Worm (Caenorhabditis elegans) whole organism, late embryonic: ENCODE measurements around the gene srlf-37.

ENCODE experiments used
- C08G9.2 ChIP-seq: sonication (generic microtip); optimal IDR thresholded peaks from 2 replicates; lab custom pipeline; 2016; ENCODE audit warnings: mild to moderate bottlenecking, missing genetic modification characterization, moderate library complexity, missing compliant biosample characterization
- F13H6.1 ChIP-seq: sonication (generic microtip); optimal IDR thresholded peaks from 2 replicates; lab custom pipeline; 2016; ENCODE audit warnings: missing genetic modification characterization, missing compliant biosample characterization
- K09A11.1 ChIP-seq: sonication (generic microtip); optimal IDR thresholded peaks from 2 replicates; lab custom pipeline; 2017; ENCODE audit warnings: antibody characterized with exemption, mild to moderate bottlenecking, missing genetic modification characterization, missing compliant biosample characterization; ENCODE audit not compliant: insufficient read depth
- ceh-18 ChIP-seq: sonication (generic microtip); optimal IDR thresholded peaks from 2 replicates; lab custom pipeline; 2016; ENCODE audit warnings: missing genetic modification characterization, missing compliant biosample characterization
- ceh-24 ChIP-seq: sonication (generic microtip); optimal IDR thresholded peaks from 2 replicates; lab custom pipeline; 2016; ENCODE audit warnings: mild to moderate bottlenecking, missing genetic modification characterization, missing compliant biosample characterization
- ceh-30 ChIP-seq: fragments of 150-350 bp; optimal IDR thresholded peaks from 2 replicates; lab custom pipeline; 2014; ENCODE audit warnings: missing biosample characterization, missing genetic modification characterization
- ceh-31 ChIP-seq: sonication (generic microtip); optimal IDR thresholded peaks from 2 replicates; lab custom pipeline; 2016; ENCODE audit warnings: missing genetic modification characterization, missing compliant biosample characterization
- ceh-34 ChIP-seq: sonication (generic microtip); optimal IDR thresholded peaks from 2 replicates; lab custom pipeline; 2016; ENCODE audit warnings: mild to moderate bottlenecking, missing genetic modification characterization, missing compliant biosample characterization
- ceh-45 ChIP-seq: fragments of 200-800 bp; sonication (Bioruptor generic); IDR thresholded peaks from 2 replicates; pipeline ENCODE4 v1.3.6; 2022; ENCODE audit warnings: missing genetic modification reagents, missing genetic modification characterization, missing compliant biosample characterization
- ceh-9 ChIP-seq: sonication (generic microtip); optimal IDR thresholded peaks from 2 replicates; lab custom pipeline; 2016; ENCODE audit warnings: mild to moderate bottlenecking, missing genetic modification characterization, inconsistent platforms, missing compliant biosample characterization
- che-1 ChIP-seq: sonication (generic microtip); optimal IDR thresholded peaks from 2 replicates; lab custom pipeline; 2016; ENCODE audit warnings: mild to moderate bottlenecking, missing genetic modification characterization, missing compliant biosample characterization
- ets-4 ChIP-seq: sonication (generic microtip); optimal IDR thresholded peaks from 2 replicates; lab custom pipeline; 2016; ENCODE audit warnings: missing genetic modification characterization, missing compliant biosample characterization
- fax-1 ChIP-seq: sonication (generic microtip); optimal IDR thresholded peaks from 2 replicates; lab custom pipeline; 2016; ENCODE audit warnings: missing genotype, missing genetic modification characterization, missing compliant biosample characterization
- fkh-6 ChIP-seq: sonication (generic microtip); optimal IDR thresholded peaks from 2 replicates; lab custom pipeline; 2016; ENCODE audit warnings: missing genetic modification characterization, missing compliant biosample characterization
- hlh-13 ChIP-seq: fragments of 200-800 bp; sonication (Bioruptor generic); optimal IDR thresholded peaks from 2 replicates; lab custom pipeline; 2018; ENCODE audit warnings: mild to moderate bottlenecking, missing genetic modification characterization, missing compliant biosample characterization
- hlh-30 ChIP-seq: sonication (generic microtip); optimal IDR thresholded peaks from 2 replicates; lab custom pipeline; 2017; ENCODE audit warnings: antibody characterized with exemption, missing genetic modification characterization, missing compliant biosample characterization; ENCODE audit not compliant: insufficient read depth
- hlh-8 ChIP-seq: sonication (generic microtip); optimal IDR thresholded peaks from 2 replicates; lab custom pipeline; 2016; ENCODE audit warnings: missing genotype, missing genetic modification characterization, missing compliant biosample characterization
- lim-6 ChIP-seq: sonication (generic microtip); optimal IDR thresholded peaks from 2 replicates; lab custom pipeline; 2016; ENCODE audit warnings: missing genetic modification characterization, missing compliant biosample characterization
- mec-3 ChIP-seq: sonication (generic microtip); optimal IDR thresholded peaks from 2 replicates; lab custom pipeline; 2016; ENCODE audit warnings: borderline replicate concordance, missing genetic modification characterization, missing compliant biosample characterization
- nfya-1 ChIP-seq: sonication (generic microtip); optimal IDR thresholded peaks from 2 replicates; lab custom pipeline; 2017; ENCODE audit warnings: missing genetic modification characterization, mild to moderate bottlenecking, missing compliant biosample characterization, antibody characterized with exemption, moderate library complexity
- nhr-232 ChIP-seq: sonication (generic microtip); optimal IDR thresholded peaks from 2 replicates; lab custom pipeline; 2016; ENCODE audit warnings: missing genetic modification characterization, missing compliant biosample characterization
- pag-3 ChIP-seq: sonication (generic microtip); optimal IDR thresholded peaks from 2 replicates; lab custom pipeline; 2016; ENCODE audit warnings: missing compliant biosample characterization, missing genetic modification characterization, borderline replicate concordance
- pha-4 ChIP-seq: fragments of 150-350 bp; optimal IDR thresholded peaks from 2 replicates; lab custom pipeline; 2018; ENCODE audit warnings: missing biosample characterization, missing genetic modification reagents, missing genetic modification characterization
- rnt-1 ChIP-seq: sonication (generic microtip); optimal IDR thresholded peaks from 2 replicates; lab custom pipeline; 2016; ENCODE audit warnings: missing genetic modification characterization, missing compliant biosample characterization
- sdc-2 ChIP-seq: sonication (generic microtip); optimal IDR thresholded peaks from 2 replicates; lab custom pipeline; 2016; ENCODE audit warnings: missing genotype, missing genetic modification characterization, missing compliant biosample characterization
- sox-4 ChIP-seq: sonication (generic microtip); optimal IDR thresholded peaks from 2 replicates; lab custom pipeline; 2017; ENCODE audit warnings: mild to moderate bottlenecking, missing genetic modification characterization, inconsistent platforms, missing compliant biosample characterization
- syd-9 ChIP-seq: sonication (generic microtip); optimal IDR thresholded peaks from 2 replicates; lab custom pipeline; 2016; ENCODE audit warnings: mild to moderate bottlenecking, missing genetic modification characterization, moderate library complexity, missing compliant biosample characterization
- tbx-2 ChIP-seq: sonication (generic microtip); optimal IDR thresholded peaks from 2 replicates; lab custom pipeline; 2016; ENCODE audit warnings: missing genetic modification characterization, missing compliant biosample characterization
- tbx-7 ChIP-seq: sonication (generic microtip); optimal IDR thresholded peaks from 2 replicates; lab custom pipeline; 2016; ENCODE audit warnings: missing genotype, missing genetic modification characterization, missing compliant biosample characterization
- unc-3 ChIP-seq, 2 experiments: fragments of 200-800 bp in 1 of 2; sonication (Bioruptor generic) in 1 of 2; sonication (generic microtip) in 1 of 2; conservative IDR thresholded peaks in 1 of 2; optimal IDR thresholded peaks in 1 of 2; 2 replicates each; pipeline versions ENCODE4 v1.3.6 to Lab custom; 2016 to 2022; ENCODE audit warnings: missing compliant biosample characterization in 2 of 2, missing genetic modification characterization in 2 of 2, missing genetic modification reagents in 1 of 2
- unc-86 ChIP-seq: sonication (generic microtip); optimal IDR thresholded peaks from 2 replicates; lab custom pipeline; 2016; ENCODE audit warnings: missing genetic modification characterization, missing compliant biosample characterization

Gene srlf-37

DNA sequence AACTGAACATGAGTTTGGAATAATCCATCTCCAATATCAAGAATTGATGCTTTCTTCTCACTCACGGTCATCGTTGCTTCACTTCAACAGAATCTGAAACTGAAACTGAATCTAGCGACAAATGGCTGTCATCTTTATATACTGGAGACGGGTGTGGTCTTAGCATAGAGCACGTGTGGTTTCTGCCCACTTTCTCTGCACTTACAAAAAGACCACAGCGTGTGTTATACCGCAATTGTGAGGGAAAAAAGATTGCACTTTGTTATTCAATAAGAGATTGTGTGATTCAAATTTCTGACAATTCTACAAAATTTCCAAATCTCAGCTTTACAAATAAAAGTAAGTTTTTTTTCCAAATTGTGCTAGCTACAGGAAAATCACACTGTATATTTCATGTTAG, 42.1 kb upstream of the srlf-37 start, which contains the start of gene F48G7.12:
TSS of gene F48G7.12 (minus strand) at position 101 of the 400 bp plus-strand sequence.
- TF ChIP-seq tbx-7 (tag; lab: Kevin White, UChicago) = no peak
- no peak for TF ChIP-seq rnt-1 (tag; lab: Kevin White, UChicago)
- TF ChIP-seq syd-9 (tag; lab: Kevin White, UChicago) = no peak
- TF ChIP-seq hlh-13 (GFP tag; lab: Kevin White, UChicago) = no peak
- no peak for TF ChIP-seq ceh-31 (tag; lab: Kevin White, UChicago)
- TF ChIP-seq ceh-18 (tag; lab: Kevin White, UChicago) = no peak
- TF ChIP-seq C08G9.2 (tag; lab: Kevin White, UChicago) = no peak
- TF ChIP-seq ceh-24 (tag; lab: Kevin White, UChicago) = no peak

DNA sequence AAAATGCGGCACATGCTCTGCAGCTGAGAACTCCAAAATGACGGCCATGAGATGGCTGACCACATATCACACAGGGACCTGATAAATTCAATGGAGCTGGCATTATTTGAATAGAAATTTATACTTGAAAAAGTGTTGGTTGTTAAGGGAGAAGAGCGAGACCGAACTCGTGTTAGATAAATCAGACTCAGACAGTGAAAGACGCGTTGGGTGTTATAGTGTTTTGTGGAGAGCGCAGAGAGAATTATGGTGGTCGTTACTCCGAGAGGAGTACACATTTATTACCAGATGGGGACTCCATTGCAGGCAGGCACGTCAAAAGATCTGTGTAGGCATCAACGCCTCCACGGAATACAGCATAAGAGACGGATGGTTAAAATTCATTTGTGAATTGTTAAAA, 38.7 kb upstream of the srlf-37 start, which contains the start of gene nhr-190:
TSS of gene nhr-190 (minus strand) at position 175 of the 400 bp plus-strand sequence.
- TF ChIP-seq mec-3 (no peak), hlh-30 (tag; lab: Kevin White, UChicago) (peak; percentile 29), fax-1 (tag; lab: Kevin White, UChicago) (no peak), nfya-1 (tag; lab: Kevin White, UChicago) (peak; percentile 18)

DNA sequence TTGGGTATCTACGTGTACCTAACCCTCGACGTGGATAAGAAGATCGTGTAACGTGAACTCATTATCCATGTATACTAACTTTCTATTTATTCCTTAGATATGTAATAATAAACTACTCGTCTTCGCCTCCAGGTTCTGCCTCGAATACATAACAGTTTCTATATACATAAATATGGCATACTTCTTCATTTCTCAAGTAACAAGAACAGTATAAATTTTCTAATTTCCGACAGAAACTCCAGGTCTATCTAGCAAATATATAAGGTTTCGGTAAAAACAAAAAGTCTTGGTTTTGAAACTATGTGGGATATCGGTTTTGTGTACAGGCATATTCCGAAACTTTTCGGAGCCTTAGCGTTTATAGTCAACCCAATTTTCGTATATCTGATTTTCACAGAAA, 34.3 kb upstream of the srlf-37 start, which contains the start of gene srj-37:
TSS of gene srj-37 (plus strand) at position 301 of the 400 bp plus-strand sequence.
- no peak for TF ChIP-seq rnt-1 (tag; lab: Kevin White, UChicago)
- no peak for TF ChIP-seq unc-3 (GFP tag; conservative IDR thresholded peaks at IDR 0.05; lab: Robert Waterston, UW)
- no peak for TF ChIP-seq unc-3 (tag; optimal IDR thresholded peaks at IDR 0.05; lab: Kevin White, UChicago)
- no peak for TF ChIP-seq nhr-232 (tag; lab: Kevin White, UChicago)
- TF ChIP-seq sdc-2 (tag; lab: Kevin White, UChicago) = no peak
- TF ChIP-seq ceh-34 = no peak
- TF ChIP-seq K09A11.1 (tag; lab: Kevin White, UChicago) = no peak
- no peak for TF ChIP-seq tbx-2 (tag; lab: Kevin White, UChicago)
- no peak for TF ChIP-seq unc-86
- no peak for TF ChIP-seq ceh-24 (tag; lab: Kevin White, UChicago)
- TF ChIP-seq ets-4 = no peak
- no peak for TF ChIP-seq fkh-6 (tag; lab: Kevin White, UChicago)
- TF ChIP-seq che-1 (tag; lab: Kevin White, UChicago) = no peak
- TF ChIP-seq pha-4 (tag; lab: Kevin White, UChicago) = no peak
- TF ChIP-seq, all 69 proteins: peak for 0

DNA sequence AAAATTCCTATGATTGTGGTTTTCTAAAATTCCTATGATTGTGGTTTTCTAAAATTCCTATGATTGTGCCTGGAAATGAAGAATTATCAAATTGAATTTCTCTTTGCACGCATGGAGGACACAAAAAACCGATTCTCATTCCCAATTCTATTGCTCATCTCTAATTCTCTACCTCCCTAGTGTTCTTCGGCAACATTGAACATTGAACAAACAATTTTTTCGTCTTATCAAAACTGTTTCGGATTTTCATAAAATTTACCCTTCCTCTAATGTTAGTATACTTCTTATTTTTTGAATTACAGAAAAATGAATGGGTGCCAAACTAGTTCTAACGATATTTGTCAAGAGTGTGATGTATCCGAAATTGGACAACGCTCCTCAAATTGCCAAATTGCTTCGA, 32.3 kb upstream of the srlf-37 start, which contains the start of gene pals-31:
TSS of gene pals-31 (plus strand) at position 301 of the 400 bp plus-strand sequence.
- TF ChIP-seq hlh-8 (tag; lab: Kevin White, UChicago) = no peak
- TF ChIP-seq ceh-9 (tag; lab: Kevin White, UChicago) = no peak
- TF ChIP-seq fkh-6 (tag; lab: Kevin White, UChicago) = no peak
- no peak for TF ChIP-seq ceh-30 (tag; lab: Kevin White, UChicago)
- no peak for TF ChIP-seq sox-4 (tag; lab: Kevin White, UChicago)
- TF ChIP-seq pag-3 (tag; lab: Kevin White, UChicago) = no peak
- TF ChIP-seq lim-6 = no peak
- no peak for TF ChIP-seq F13H6.1

DNA sequence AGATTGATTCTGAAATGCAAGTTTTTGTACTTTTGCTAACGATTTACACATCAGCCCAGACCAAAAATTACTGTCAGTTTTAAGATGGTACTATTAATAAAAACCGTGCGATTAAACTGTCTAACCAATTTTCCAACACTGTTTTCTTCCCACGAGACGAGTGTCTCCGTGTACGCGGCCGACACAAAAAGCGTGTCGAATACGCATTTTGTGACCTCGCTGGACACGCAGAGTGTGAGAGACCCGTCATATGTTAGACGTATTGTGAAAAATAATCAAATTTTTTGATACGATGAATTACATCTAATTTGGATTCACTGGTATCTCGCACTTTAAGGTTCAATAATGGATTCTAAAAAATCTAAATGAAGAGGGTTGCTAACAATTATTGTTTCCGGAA, 31.6 kb upstream of the srlf-37 start:
- TF ChIP-seq F13H6.1 (no peak), rnt-1 (tag; lab: Kevin White, UChicago) (no peak), hlh-30 (tag; lab: Kevin White, UChicago) (peak; percentile 28), pha-4 (tag; lab: Kevin White, UChicago) (no peak), ceh-9 (tag; lab: Kevin White, UChicago) (no peak), ceh-45 (no peak)
